Fruit fly (Drosophila melanogaster): ENCODE results near the gene CG31832.

Gene CG31832

DNA sequence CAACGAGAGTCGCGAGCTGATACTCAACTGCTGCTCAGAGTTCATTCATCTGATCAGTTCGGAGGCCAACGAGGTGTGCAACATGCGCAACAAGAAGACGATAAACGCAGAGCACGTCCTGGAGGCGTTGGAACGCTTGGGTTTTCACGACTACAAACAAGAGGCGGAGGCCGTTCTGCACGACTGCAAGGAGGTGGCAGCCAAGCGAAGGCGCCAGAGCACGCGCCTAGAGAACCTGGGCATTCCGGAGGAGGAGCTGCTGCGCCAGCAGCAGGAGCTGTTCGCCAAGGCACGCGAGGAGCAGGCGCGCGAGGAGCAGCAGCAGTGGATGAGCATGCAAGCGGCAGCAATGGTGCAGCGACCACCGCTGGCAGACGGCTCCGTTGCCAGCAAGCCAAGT, 23.5 kb downstream of the CG31832 start:
- TF ChIP-seq Myc (optimal IDR thresholded peaks at IDR 0.05): no peak
- TF ChIP-seq psq (optimal IDR thresholded peaks at IDR 0.05): no peak
- TF ChIP-seq h (optimal IDR thresholded peaks at IDR 0.05): no peak
- no peak for TF ChIP-seq Sin3A (optimal IDR thresholded peaks at IDR 0.05)
- TF ChIP-seq ttk (optimal IDR thresholded peaks at IDR 0.05): no peak

DNA sequence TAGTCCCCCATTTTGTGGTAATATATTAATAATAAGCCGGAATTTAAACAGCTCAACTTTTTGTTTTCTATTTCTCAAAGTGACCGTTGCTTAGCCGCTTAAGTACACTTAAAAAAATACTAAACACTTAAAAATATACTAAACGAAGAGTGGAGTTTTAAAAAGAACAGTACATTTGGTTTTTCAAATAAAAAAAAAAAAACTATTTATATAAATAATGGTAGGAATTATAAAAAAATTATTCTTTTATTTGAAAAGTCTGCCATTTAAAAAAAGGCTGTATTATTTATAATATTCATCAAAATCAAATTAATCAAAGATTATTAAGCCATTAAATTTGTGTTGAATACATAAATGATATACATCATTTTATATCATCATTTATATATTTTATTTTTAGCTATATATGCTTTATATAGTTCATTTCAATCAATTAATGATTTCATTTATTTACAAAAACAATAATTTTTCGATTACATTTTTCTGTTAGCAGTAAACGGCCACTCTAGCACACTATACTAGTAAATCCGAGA, 24.2 kb downstream of the CG31832 start, which contains the start of the genes Ankrd49 and NC2beta:
TSS of gene Ankrd49 (minus strand) at position 101 of the 533 bp plus-strand sequence.
TSS of gene NC2beta (plus strand) at position 483 of the 533 bp plus-strand sequence.
- TF ChIP-seq Sin3A (optimal IDR thresholded peaks at IDR 0.05) (no peak), h (optimal IDR thresholded peaks at IDR 0.05) (no peak), ttk (optimal IDR thresholded peaks at IDR 0.05) (no peak), Myc (optimal IDR thresholded peaks at IDR 0.05) (no peak), psq (optimal IDR thresholded peaks at IDR 0.05) (no peak), insv (optimal IDR thresholded peaks at IDR 0.05) (no peak)

DNA sequence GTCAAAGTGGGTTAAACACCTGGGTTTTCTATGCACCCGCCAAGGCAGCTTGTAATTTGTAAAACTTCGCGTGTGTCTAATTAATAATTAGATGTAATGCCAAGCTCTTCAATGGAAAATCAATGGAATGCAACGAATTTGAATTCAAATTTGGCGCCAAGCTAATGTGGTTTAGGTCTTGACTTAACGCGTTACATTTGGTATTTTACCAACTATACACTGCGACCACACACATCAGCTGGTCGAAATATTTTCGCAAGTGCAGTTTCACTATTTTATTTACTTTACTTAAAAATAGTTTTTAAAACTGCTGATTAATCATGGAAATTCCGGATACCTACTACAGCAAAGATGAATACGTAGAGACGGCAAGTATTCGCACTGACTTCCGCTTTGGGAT, 26.0 kb downstream of the CG31832 start, which contains the start of gene DCTN5-p25:
TSS of gene DCTN5-p25 (plus strand) at position 229 of the 400 bp plus-strand sequence.
- no peak for TF ChIP-seq Myc (optimal IDR thresholded peaks at IDR 0.05)
- no peak for TF ChIP-seq insv (optimal IDR thresholded peaks at IDR 0.05)
- no peak for TF ChIP-seq ttk (optimal IDR thresholded peaks at IDR 0.05)
- no peak for TF ChIP-seq h (optimal IDR thresholded peaks at IDR 0.05)
- no peak for TF ChIP-seq Sin3A (optimal IDR thresholded peaks at IDR 0.05)
- TF ChIP-seq psq (optimal IDR thresholded peaks at IDR 0.05): no peak

DNA sequence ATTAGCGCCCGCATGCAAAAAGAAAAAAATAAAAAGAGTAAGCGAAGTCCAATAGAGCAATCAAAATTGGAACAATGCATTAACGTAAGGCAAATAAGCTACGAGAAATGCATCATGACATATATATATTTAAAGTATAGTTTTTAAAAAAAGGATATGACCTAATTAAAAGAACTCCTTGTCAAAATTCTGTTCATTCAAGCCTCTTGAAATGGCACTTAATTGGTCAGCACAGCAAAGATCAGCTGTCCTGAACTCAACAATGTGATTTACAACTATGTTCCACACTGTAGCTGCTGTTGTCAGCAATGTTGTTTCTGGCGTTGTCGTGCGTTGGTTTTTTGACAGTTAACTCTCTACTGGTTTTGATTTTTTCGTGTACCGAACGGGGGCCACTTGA, 29.7 kb downstream of the CG31832 start:
- TF ChIP-seq Myc (optimal IDR thresholded peaks at IDR 0.05) (no peak), ttk (optimal IDR thresholded peaks at IDR 0.05) (no peak), Sin3A (optimal IDR thresholded peaks at IDR 0.05) (no peak), insv (optimal IDR thresholded peaks at IDR 0.05) (no peak), psq (optimal IDR thresholded peaks at IDR 0.05) (no peak), h (optimal IDR thresholded peaks at IDR 0.05) (no peak)

DNA sequence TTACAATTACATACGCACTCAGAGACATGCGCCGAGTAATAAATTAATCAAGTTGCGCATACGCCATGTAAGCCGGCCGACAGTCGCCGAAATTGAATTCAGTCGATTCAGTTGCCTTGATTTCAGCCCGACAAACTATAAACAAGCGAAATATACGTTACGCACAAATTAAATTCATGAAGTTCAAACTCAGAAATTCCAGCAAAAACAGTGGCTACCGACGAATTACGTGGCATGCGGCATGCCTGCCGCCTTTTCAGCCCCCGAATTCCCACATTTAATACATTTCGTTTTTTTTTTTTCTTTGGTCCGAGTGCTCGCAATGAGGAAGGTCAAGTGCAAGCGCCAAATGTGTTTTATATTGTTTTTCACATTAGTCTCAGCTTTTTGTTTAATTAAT, 31.2 kb downstream of the CG31832 start:
- no peak for TF ChIP-seq Sin3A (optimal IDR thresholded peaks at IDR 0.05)
- TF ChIP-seq Myc (optimal IDR thresholded peaks at IDR 0.05): no peak
- TF ChIP-seq h (optimal IDR thresholded peaks at IDR 0.05): no peak
- no peak for TF ChIP-seq insv (optimal IDR thresholded peaks at IDR 0.05)

DNA sequence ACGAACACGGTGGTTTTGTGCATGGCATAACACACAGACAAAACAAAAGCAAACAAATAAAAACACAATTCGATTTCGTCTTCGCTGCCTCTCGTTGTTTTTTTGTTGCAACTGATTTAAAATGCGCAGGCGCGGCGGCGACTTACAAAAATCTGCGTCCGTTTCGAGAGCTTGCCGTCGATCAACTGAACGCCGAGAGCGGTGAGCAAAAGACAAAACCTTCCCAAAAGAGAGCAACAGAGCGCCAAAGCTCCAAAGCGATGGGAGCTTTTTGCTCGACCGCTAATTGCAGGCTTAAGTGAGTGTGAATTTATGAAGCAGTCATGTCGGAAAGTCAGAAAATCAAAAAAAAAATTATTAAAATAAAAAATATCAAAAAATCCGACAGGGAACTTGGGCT, 34.2 kb downstream of the CG31832 start, which contains the start of gene mol:
TSS of gene mol (minus strand) at position 190 of the 400 bp plus-strand sequence.
- no peak for TF ChIP-seq Sin3A (optimal IDR thresholded peaks at IDR 0.05)
- no peak for TF ChIP-seq h (optimal IDR thresholded peaks at IDR 0.05)
- no peak for TF ChIP-seq ttk (optimal IDR thresholded peaks at IDR 0.05)
- TF ChIP-seq psq (optimal IDR thresholded peaks at IDR 0.05): no peak
- TF ChIP-seq insv (optimal IDR thresholded peaks at IDR 0.05): no peak

DNA sequence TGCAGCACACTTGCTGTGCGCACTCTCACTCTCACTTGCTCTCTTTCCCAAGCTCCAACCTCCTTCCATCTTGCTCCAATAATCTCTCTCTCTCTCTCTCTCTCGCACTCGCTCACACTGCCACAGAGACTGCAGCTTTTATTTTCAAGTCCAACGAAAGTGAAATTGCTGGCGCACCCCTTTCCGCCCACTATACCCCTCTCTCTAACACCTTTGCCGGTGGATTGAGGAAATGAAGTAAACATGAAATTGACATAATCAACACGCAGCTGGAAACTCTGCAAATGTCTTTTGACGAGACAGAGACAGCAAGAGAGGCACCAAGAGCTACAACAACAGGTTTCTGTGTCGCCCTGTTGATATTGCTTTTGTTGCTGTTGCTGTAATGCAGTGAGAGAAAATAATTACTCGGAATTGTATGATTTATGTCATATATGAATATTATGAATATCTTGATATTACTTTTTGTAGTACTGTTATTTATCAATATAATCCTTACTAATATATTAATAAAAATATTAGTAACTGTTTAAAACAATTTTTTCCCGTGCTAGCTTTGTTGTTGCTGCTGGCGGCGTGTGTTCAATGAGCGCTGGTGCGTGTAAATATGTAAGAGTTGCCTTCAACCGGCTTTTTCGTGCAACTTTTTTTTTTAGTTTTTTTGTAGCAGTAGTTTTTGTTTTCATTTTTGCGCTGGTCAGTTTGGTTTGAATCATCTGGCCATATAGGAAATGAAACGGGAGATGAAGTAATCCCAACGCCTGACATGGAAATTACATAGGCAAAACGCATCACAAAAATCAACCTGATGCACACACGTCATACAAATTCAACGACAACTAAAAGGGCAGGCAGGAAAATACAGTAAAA, 35.7 kb downstream of the CG31832 start:
- TF ChIP-seq ttk (optimal IDR thresholded peaks at IDR 0.05) (no peak), insv (optimal IDR thresholded peaks at IDR 0.05) (no peak), Sin3A (optimal IDR thresholded peaks at IDR 0.05) (no peak), h (optimal IDR thresholded peaks at IDR 0.05) (no peak), psq (optimal IDR thresholded peaks at IDR 0.05) (no peak), Myc (optimal IDR thresholded peaks at IDR 0.05) (no peak)

DNA sequence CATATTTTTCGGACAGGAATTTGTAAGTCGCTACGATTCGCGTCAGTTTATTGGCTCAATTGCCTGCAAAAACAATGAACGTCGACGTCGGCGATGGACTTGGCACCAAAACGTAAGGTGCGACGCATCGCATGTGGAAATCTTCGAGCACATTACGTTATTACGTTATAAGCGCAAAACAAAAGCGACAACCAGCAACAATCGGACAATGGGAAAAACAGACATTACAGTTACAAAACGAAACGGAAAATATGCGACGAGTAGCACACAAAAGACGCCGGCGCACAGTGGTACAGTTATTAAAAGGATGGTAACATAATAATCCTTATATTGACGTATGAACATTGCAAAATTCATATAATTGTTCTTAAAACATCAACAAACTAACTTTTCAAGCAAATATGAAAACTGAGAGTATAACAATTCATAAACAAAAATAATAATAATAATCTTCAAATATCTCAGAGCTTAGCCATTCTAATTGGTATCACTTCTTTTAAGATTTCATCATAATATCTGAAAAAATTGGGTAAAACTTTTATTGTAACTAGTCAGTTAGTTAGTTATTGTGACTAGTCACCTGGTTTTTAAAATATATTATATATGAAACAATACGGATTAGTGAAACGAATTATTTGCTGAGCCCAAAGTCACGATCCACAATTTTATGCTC, 36.6 kb downstream of the CG31832 start:
- TF ChIP-seq psq (optimal IDR thresholded peaks at IDR 0.05): no peak

DNA sequence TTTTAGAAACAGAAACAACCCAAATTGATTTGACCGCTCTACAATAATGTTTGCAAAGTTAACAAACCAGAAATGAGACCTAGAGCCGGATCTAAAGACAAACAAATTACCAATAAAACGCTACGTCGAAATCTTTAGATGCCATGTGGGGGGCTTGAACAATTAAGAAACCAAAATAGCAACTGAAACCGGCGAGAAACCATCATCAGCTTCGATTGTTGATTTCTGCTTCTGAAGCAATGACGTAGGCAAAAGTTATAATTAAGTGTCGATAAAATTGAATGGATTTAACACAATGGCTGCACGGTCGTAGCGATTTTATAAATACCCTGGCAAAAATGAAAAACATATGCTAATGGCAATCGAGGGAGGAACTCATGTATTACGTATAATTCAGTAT, 38.7 kb downstream of the CG31832 start:
- no peak for TF ChIP-seq Sin3A (optimal IDR thresholded peaks at IDR 0.05)
- no peak for TF ChIP-seq insv (optimal IDR thresholded peaks at IDR 0.05)
- TF ChIP-seq Myc (optimal IDR thresholded peaks at IDR 0.05): no peak
- no peak for TF ChIP-seq ttk (optimal IDR thresholded peaks at IDR 0.05)
- no peak for TF ChIP-seq psq (optimal IDR thresholded peaks at IDR 0.05)
- TF ChIP-seq h (optimal IDR thresholded peaks at IDR 0.05): no peak
